Fruit fly (Drosophila melanogaster) whole organism, embryonic: ENCODE data around the gene HIPP1.

Experiments
- Asciz ChIP-seq: fragments of 200-800 bp; sonication (Bioruptor generic); optimal IDR thresholded peaks from 2 replicates; lab custom pipeline; 2017; ENCODE audit warnings: missing biosample characterization, mild to moderate bottlenecking, missing genetic modification characterization, missing genetic modification reagents
- Atf6 ChIP-seq: fragments of 200-800 bp; sonication (Bioruptor generic); IDR thresholded peaks from 2 replicates; pipeline ENCODE4 v1.3.6; 2022; ENCODE audit warnings: missing biosample characterization, missing genetic modification characterization
- BtbVII ChIP-seq: fragments of 200-800 bp; sonication (Bioruptor generic); optimal IDR thresholded peaks from 3 replicates; lab custom pipeline; 2017; ENCODE audit warnings: missing biosample characterization, mild to moderate bottlenecking, missing genetic modification characterization
- CG10209 ChIP-seq: fragments of 200-800 bp; sonication (Bioruptor generic); optimal IDR thresholded peaks from 3 replicates; lab custom pipeline; 2017; ENCODE audit warnings: missing biosample characterization, mild to moderate bottlenecking, missing genetic modification characterization, missing genetic modification reagents
- CG10431 ChIP-seq: fragments of 200-800 bp; sonication (Bioruptor generic); optimal IDR thresholded peaks from 3 replicates; lab custom pipeline; 2018; ENCODE audit warnings: missing biosample characterization, mild to moderate bottlenecking, missing genetic modification characterization
- CG13296 ChIP-seq: fragments of 200-800 bp; sonication (Bioruptor generic); optimal IDR thresholded peaks from 3 replicates; lab custom pipeline; 2018; ENCODE audit warnings: missing biosample characterization, mild to moderate bottlenecking, missing genetic modification characterization
- CG14014 ChIP-seq: fragments of 200-800 bp; sonication (Bioruptor generic); IDR thresholded peaks from 2 replicates; pipeline ENCODE4 v1.3.6; 2022; ENCODE audit warnings: missing biosample characterization, missing genetic modification characterization
- CG14710 ChIP-seq: fragments of 200-800 bp; sonication (Bioruptor generic); optimal IDR thresholded peaks from 3 replicates; lab custom pipeline; 2019; ENCODE audit warnings: missing biosample characterization, mild to moderate bottlenecking, missing genetic modification characterization, moderate library complexity
- CG17568 ChIP-seq: fragments of 200-800 bp; sonication (Bioruptor generic); optimal IDR thresholded peaks from 2 replicates; lab custom pipeline; 2018; ENCODE audit warnings: missing biosample characterization, mild to moderate bottlenecking, missing genetic modification characterization, moderate library complexity
- CG3407 ChIP-seq: fragments of 200-800 bp; sonication (Bioruptor generic); optimal IDR thresholded peaks from 2 replicates; lab custom pipeline; 2018; ENCODE audit warnings: missing biosample characterization, mild to moderate bottlenecking, missing genetic modification characterization
- CG3847 ChIP-seq: fragments of 200-800 bp; sonication (Bioruptor generic); IDR thresholded peaks from 2 replicates; pipeline ENCODE4 v1.3.6; 2022; ENCODE audit warnings: missing biosample characterization, missing genetic modification characterization
- CG6791 ChIP-seq: fragments of 200-800 bp; sonication (Bioruptor generic); IDR thresholded peaks from 3 replicates; pipeline ENCODE4 v1.3.6; 2022; ENCODE audit warnings: missing biosample characterization, missing genetic modification characterization; ENCODE audit not compliant: partially characterized antibody
- CG7839 ChIP-seq: fragments of 200-800 bp; sonication (Bioruptor generic); optimal IDR thresholded peaks from 3 replicates; lab custom pipeline; 2018; ENCODE audit warnings: missing biosample characterization, mild to moderate bottlenecking, missing genetic modification characterization, moderate library complexity
- CG7963 ChIP-seq: fragments of 200-800 bp; sonication (Bioruptor generic); IDR thresholded peaks from 3 replicates; pipeline ENCODE4 v1.3.6; 2022; ENCODE audit warnings: missing biosample characterization, missing genetic modification characterization; ENCODE audit not compliant: partially characterized antibody
- D19A ChIP-seq: fragments of 200-800 bp; optimal IDR thresholded peaks from 3 replicates; lab custom pipeline; 2019; ENCODE audit warnings: missing biosample characterization, mild to moderate bottlenecking, missing genetic modification characterization, moderate library complexity
- Doc3 ChIP-seq: fragments of 200-800 bp; sonication (Bioruptor generic); IDR thresholded peaks from 3 replicates; pipeline ENCODE4 v1.3.6; 2022; ENCODE audit warnings: missing biosample characterization, missing genetic modification characterization; ENCODE audit not compliant: partially characterized antibody
- Meics ChIP-seq: fragments of 200-800 bp; sonication (Bioruptor generic); optimal IDR thresholded peaks from 2 replicates; lab custom pipeline; 2017; ENCODE audit warnings: missing biosample characterization, mild to moderate bottlenecking, missing genetic modification characterization
- Opbp ChIP-seq: fragments of 200-800 bp; sonication (Bioruptor generic); IDR thresholded peaks from 3 replicates; pipeline ENCODE4 v1.3.6; 2022; ENCODE audit warnings: missing biosample characterization, missing genetic modification characterization; ENCODE audit not compliant: partially characterized antibody
- PHDP ChIP-seq: fragments of 200-800 bp; sonication (Bioruptor generic); optimal IDR thresholded peaks from 3 replicates; lab custom pipeline; 2018; ENCODE audit warnings: missing biosample characterization, mild to moderate bottlenecking, missing genetic modification characterization, moderate library complexity
- Trl ChIP-seq, 3 experiments: fragments of >200 bp in 2 of 3; fragments of 200-800 bp in 1 of 3; sonication (Bioruptor generic) in 1 of 3; optimal IDR thresholded peaks; 2 replicates in 1 of 3; 3 replicates in 2 of 3; lab custom pipeline; 2016 to 2017; ENCODE audit warnings: missing biosample characterization in 1 of 3, missing genetic modification characterization in 1 of 3
- az2 ChIP-seq: fragments of 200-800 bp; sonication (Bioruptor generic); optimal IDR thresholded peaks from 3 replicates; lab custom pipeline; 2016; ENCODE audit warnings: missing biosample characterization, missing genetic modification characterization
- bcd ChIP-seq: fragments of 200-800 bp; sonication (Bioruptor generic); optimal IDR thresholded peaks from 2 replicates; lab custom pipeline; 2017; ENCODE audit warnings: missing biosample characterization, mild to moderate bottlenecking, missing genetic modification characterization
- bsh ChIP-seq, 2 experiments: fragments of 200-800 bp; sonication (Bioruptor generic); optimal IDR thresholded peaks; 2 replicates each; lab custom pipeline; 2017 to 2018; ENCODE audit warnings: mild to moderate bottlenecking in 2 of 2, missing biosample characterization in 2 of 2, missing genetic modification characterization in 2 of 2, moderate library complexity in 1 of 2
- corto ChIP-seq: fragments of 200-800 bp; sonication (Bioruptor generic); optimal IDR thresholded peaks from 2 replicates; lab custom pipeline; 2016; ENCODE audit warnings: missing biosample characterization, mild to moderate bottlenecking, missing genetic modification characterization, moderate library complexity
- dpn ChIP-seq, 2 experiments: fragments of 200-800 bp; sonication (Bioruptor generic); optimal IDR thresholded peaks; 3 replicates each; lab custom pipeline; 2016; ENCODE audit warnings: missing biosample characterization in 2 of 2, missing genetic modification characterization in 2 of 2
- fd64A ChIP-seq: fragments of 200-800 bp; sonication (Bioruptor generic); optimal IDR thresholded peaks from 3 replicates; lab custom pipeline; 2018; ENCODE audit warnings: missing biosample characterization, mild to moderate bottlenecking, missing genetic modification characterization
- kah ChIP-seq: fragments of 200-800 bp; sonication (Bioruptor generic); optimal IDR thresholded peaks from 2 replicates; lab custom pipeline; 2018; ENCODE audit warnings: missing biosample characterization, mild to moderate bottlenecking, missing genetic modification characterization
- knrl ChIP-seq: fragments of 200-800 bp; sonication (Bioruptor generic); IDR thresholded peaks from 3 replicates; pipeline ENCODE4 v1.3.6; 2022; ENCODE audit warnings: missing biosample characterization, missing genetic modification characterization; ENCODE audit not compliant: partially characterized antibody
- lilli ChIP-seq: fragments of 200-800 bp; sonication (Bioruptor generic); optimal IDR thresholded peaks from 3 replicates; lab custom pipeline; 2016; ENCODE audit warnings: missing biosample characterization, missing genetic modification characterization
- nmo ChIP-seq: fragments of 200-800 bp; sonication (Bioruptor generic); optimal IDR thresholded peaks from 2 replicates; lab custom pipeline; 2018; ENCODE audit warnings: missing biosample characterization, mild to moderate bottlenecking, missing genetic modification characterization, moderate library complexity
- odd ChIP-seq: fragments of 200-800 bp; sonication (Bioruptor generic); optimal IDR thresholded peaks from 2 replicates; lab custom pipeline; 2017; ENCODE audit warnings: missing biosample characterization, mild to moderate bottlenecking, missing genetic modification characterization
- run ChIP-seq: fragments of 200-800 bp; sonication (Bioruptor generic); optimal IDR thresholded peaks from 3 replicates; lab custom pipeline; 2018; ENCODE audit warnings: missing biosample characterization, mild to moderate bottlenecking, missing genetic modification characterization
- sc ChIP-seq, 3 experiments: fragments of >200 bp in 2 of 3; fragments of 200-800 bp in 1 of 3; sonication (Bioruptor generic) in 1 of 3; optimal IDR thresholded peaks; 2 replicates in 2 of 3; 3 replicates in 1 of 3; lab custom pipeline; 2017; ENCODE audit warnings: mild to moderate bottlenecking in 1 of 3, missing biosample characterization in 1 of 3, missing genetic modification characterization in 1 of 3, missing genetic modification reagents in 1 of 3
- slbo ChIP-seq: fragments of 200-800 bp; sonication (Bioruptor generic); IDR thresholded peaks from 2 replicates; pipeline ENCODE4 v1.3.6; 2022; ENCODE audit warnings: missing biosample characterization, missing genetic modification characterization
- trem ChIP-seq: fragments of 200-800 bp; optimal IDR thresholded peaks from 3 replicates; lab custom pipeline; 2019; ENCODE audit warnings: missing biosample characterization, mild to moderate bottlenecking, missing genetic modification characterization, moderate library complexity
- z ChIP-seq: fragments of 200-800 bp; sonication (Bioruptor generic); IDR thresholded peaks from 3 replicates; pipeline ENCODE4 v1.3.6; 2022; ENCODE audit warnings: missing biosample characterization, missing genetic modification characterization

The HIPP1 gene

dm6 chr3L:20771001-20771890 is 38.2 kb upstream of the HIPP1 start, which contains the start of the genes CG4042 and Pitslre (continued):
- TF ChIP-seq CG10431 (GFP tag; lab: Kevin White, UChicago) (peak; percentile 7), lilli (GFP tag; lab: Kevin White, UChicago) (peak; percentile 57), CG14014 (GFP tag; lab: Robert Waterston, UW) (no peak; the same call in 1 of the 2 replicates), bsh (GFP tag; optimal IDR thresholded peaks at IDR 0.05; lab: Kevin White, UChicago) (peak in 1 of 2 experiments; percentile 5), CG17568 (GFP tag; lab: Kevin White, UChicago) (no peak), trem (tag; lab: Kevin White, UChicago) (peak; percentile 97), CG3847 (GFP tag; lab: Robert Waterston, UW) (peak; percentile 33), CG7963 (GFP tag; lab: Robert Waterston, UW) (0 out of 3 replicates have a peak, but pooled peaks have one; percentile 8), Opbp (GFP tag; lab: Robert Waterston, UW) (peak; percentile 23; the same call in 1 of the 3 replicates), BtbVII (GFP tag; lab: Kevin White, UChicago) (peak; percentile 0), CG10209 (GFP tag; lab: Kevin White, UChicago) (peak; percentile 28), fd64A (no peak), knrl (GFP tag; lab: Robert Waterston, UW) (peak; percentile 74; the same call in 2 of the 3 replicates), CG6791 (GFP tag; lab: Robert Waterston, UW) (0 out of 3 replicates have a peak, but pooled peaks have one; percentile 54), Meics (GFP tag; lab: Kevin White, UChicago) (peak; percentile 55), CG13296 (GFP tag; lab: Kevin White, UChicago) (peak; percentile 47), CG3407 (peak; percentile 8), corto (peak; percentile 20), CG14710 (tag; lab: Kevin White, UChicago) (peak; percentile 37), Asciz (GFP tag; lab: Kevin White, UChicago) (peak; percentile 22), run (tag; lab: Kevin White, UChicago) (no peak), az2 (GFP tag; lab: Kevin White, UChicago) (peak; percentile 46), kah (GFP tag; lab: Kevin White, UChicago) (no peak), Trl (optimal IDR thresholded peaks at IDR 0.05; lab: Kevin White, UChicago) (no peak), Trl (GFP tag; optimal IDR thresholded peaks at IDR 0.05; lab: Kevin White, UChicago) (no peak), CG7839 (peak; percentile 30), Atf6 (0 out of 2 replicates have a peak, but pooled peaks have one; percentile 36), slbo (GFP tag; lab: Robert Waterston, UW) (peak; percentile 44), Doc3 (GFP tag; lab: Robert Waterston, UW) (peak; percentile 75), odd (GFP tag; lab: Kevin White, UChicago) (peak; percentile 13), PHDP (tag; lab: Kevin White, UChicago) (peak; percentile 16), sc (optimal IDR thresholded peaks at IDR 0.05; lab: Kevin White, UChicago) (no peak), sc (GFP tag; optimal IDR thresholded peaks at IDR 0.05; lab: Kevin White, UChicago) (no peak), dpn (GFP tag; optimal IDR thresholded peaks at IDR 0.05; lab: Kevin White, UChicago) (peak in 1 of 2 experiments; percentile 50), bcd (GFP tag; lab: Kevin White, UChicago) (peak; percentile 40), z (GFP tag; lab: Robert Waterston, UW) (no peak), nmo (GFP tag; lab: Kevin White, UChicago) (peak; percentile 29), D19A (peak; percentile 37)
- TF ChIP-seq, all 482 proteins: peak for 169
